Worm (Caenorhabditis elegans): ENCODE measurements around the gene inos-1.
A peak's percentile ranks its signal among the peaks of the same experiment; 100 is the strongest.

Gene inos-1

ce11 chrII:11747889-11748288 is 47.8 kb upstream of the inos-1 start (continued):
- TF ChIP-seq nhr-111 (GFP tag; optimal IDR thresholded peaks at IDR 0.05) (no peak), T26A8.4 (GFP tag; IDR thresholded peaks at IDR 0.05) (no peak), ceh-32 (tag; optimal IDR thresholded peaks at IDR 0.05; ENCODE audit: poor library complexity) (no peak), unc-130 (GFP tag; optimal IDR thresholded peaks at IDR 0.05) (no peak), ceh-44 (GFP tag; IDR thresholded peaks at IDR 0.05) (no peak), nhr-6 (tag; optimal IDR thresholded peaks at IDR 0.05) (no peak), zfp-2 (tag; optimal IDR thresholded peaks at IDR 0.05) (no peak), daf-12 (tag; optimal IDR thresholded peaks at IDR 0.05) (no peak), dmd-8 (GFP tag; IDR thresholded peaks at IDR 0.05) (no peak), egl-43 (GFP tag; IDR thresholded peaks at IDR 0.05) (no peak), lim-7 (GFP tag; IDR thresholded peaks at IDR 0.05) (no peak), sdz-12 (GFP tag; optimal IDR thresholded peaks at IDR 0.05) (no peak), F44E2.7 (GFP tag; IDR thresholded peaks at IDR 0.05) (no peak), T20F7.1 (GFP tag; optimal IDR thresholded peaks at IDR 0.05) (peak; percentile 35), ZK337.2 (GFP tag; IDR thresholded peaks at IDR 0.05) (no peak), zfp-3 (GFP tag; conservative IDR thresholded peaks at IDR 0.05) (no peak)

- peak; percentile 53 for TF ChIP-seq spr-1 (tag; optimal IDR thresholded peaks at IDR 0.05)
- peak; percentile 83; the same call in 1 of the 2 replicates for TF ChIP-seq hmg-1.1 (GFP tag; IDR thresholded peaks at IDR 0.05)
- no peak for TF ChIP-seq F49E8.2 (tag; optimal IDR thresholded peaks at IDR 0.05; ENCODE audit: borderline replicate concordance)
- TF ChIP-seq nhr-28 (tag; optimal IDR thresholded peaks at IDR 0.05) = no peak
- TF ChIP-seq ceh-82 (tag; optimal IDR thresholded peaks at IDR 0.05) = no peak
- TF ChIP-seq arid-1 (GFP tag; conservative IDR thresholded peaks at IDR 0.05) = 0 out of 2 replicates have a peak, but pooled peaks have one; percentile 8
- 0 out of 2 replicates have a peak, but pooled peaks have one; percentile 17 for TF ChIP-seq tra-1 (GFP tag; IDR thresholded peaks at IDR 0.05)
- 0 out of 2 replicates have a peak, but pooled peaks have one; percentile 27 for TF ChIP-seq D1046.2 (GFP tag; IDR thresholded peaks at IDR 0.05)
- no peak for TF ChIP-seq Y75B8A.6 (GFP tag; IDR thresholded peaks at IDR 0.05)
- no peak for TF ChIP-seq nhr-76 (tag; optimal IDR thresholded peaks at IDR 0.05)
- TF ChIP-seq nhr-237 (tag; optimal IDR thresholded peaks at IDR 0.05) = no peak
- no peak for TF ChIP-seq duxl-1 (tag; optimal IDR thresholded peaks at IDR 0.05; ENCODE audit: poor library complexity)
- no peak for TF ChIP-seq unc-130 (GFP tag; optimal IDR thresholded peaks at IDR 0.05)
- TF ChIP-seq vab-7 (GFP tag; IDR thresholded peaks at IDR 0.05) = no peak; the same call in 1 of the 2 replicates
- TF ChIP-seq rbr-2 (tag; optimal IDR thresholded peaks at IDR 0.05) = peak; percentile 85
- TF ChIP-seq mes-2 (tag; optimal IDR thresholded peaks at IDR 0.05; ENCODE audit: poor library complexity, severe bottlenecking) = peak; percentile 64
- TF ChIP-seq php-3 (GFP tag; IDR thresholded peaks at IDR 0.05) = no peak
- TF ChIP-seq cey-2 (tag; optimal IDR thresholded peaks at IDR 0.05; ENCODE audit: borderline replicate concordance, insufficient read depth) = no peak
- no peak for TF ChIP-seq unc-39 (tag; optimal IDR thresholded peaks at IDR 0.05)
- TF ChIP-seq Y5F2A.4 (GFP tag; optimal IDR thresholded peaks at IDR 0.05) = no peak
- no peak for TF ChIP-seq dmd-8 (GFP tag; IDR thresholded peaks at IDR 0.05)
- TF ChIP-seq fkh-10 (GFP tag; optimal IDR thresholded peaks at IDR 0.05) = peak; percentile 84
- peak; percentile 56 for TF ChIP-seq aha-1 (tag)
- TF ChIP-seq lin-39 (tag; optimal IDR thresholded peaks at IDR 0.05) = no peak
- TF ChIP-seq zip-2 (tag; optimal IDR thresholded peaks at IDR 0.05) = no peak
- TF ChIP-seq ZK546.5 (tag; optimal IDR thresholded peaks at IDR 0.05) = no peak
- TF ChIP-seq egl-43 (GFP tag; IDR thresholded peaks at IDR 0.05) = peak; percentile 79; the same call in 1 of the 2 replicates
- TF ChIP-seq nhr-6 (tag; optimal IDR thresholded peaks at IDR 0.05) = peak; percentile 59
- peak in 1 of 2 experiments; percentile 9 for TF ChIP-seq daf-16 (GFP tag; optimal IDR thresholded peaks at IDR 0.05)
- no peak for TF ChIP-seq daf-16 (tag; optimal IDR thresholded peaks at IDR 0.05)
- TF ChIP-seq hlh-11 (tag; optimal IDR thresholded peaks at IDR 0.05) = peak; percentile 55
- no peak for TF ChIP-seq F26F4.8 (GFP tag; conservative IDR thresholded peaks at IDR 0.05)
- no peak for TF ChIP-seq R02D3.7 (tag; optimal IDR thresholded peaks at IDR 0.05)
- TF ChIP-seq madf-9 (GFP tag; conservative IDR thresholded peaks at IDR 0.05) = no peak
- no peak for TF ChIP-seq snpc-1.2 (GFP tag; IDR thresholded peaks at IDR 0.05)
- no peak for TF ChIP-seq daf-12 (tag; optimal IDR thresholded peaks at IDR 0.05)
- TF ChIP-seq ctbp-1 (GFP tag; IDR thresholded peaks at IDR 0.05) = peak; percentile 91
- TF ChIP-seq ceh-44 (GFP tag; IDR thresholded peaks at IDR 0.05) = no peak
- TF ChIP-seq lir-3 (tag; optimal IDR thresholded peaks at IDR 0.05) = no peak
Measured at ce11 chrII:11746782-11747288, 46.7 kb upstream of the inos-1 start.

Measured in whole organism, L4 larva.